Worm (Caenorhabditis elegans) whole organism, young adult: ENCODE measurements around the gene kin-26.

ENCODE experiments used
- F49E8.2 ChIP-seq: sonication (generic microtip); optimal IDR thresholded peaks from 3 replicates; lab custom pipeline; 2017; ENCODE audit warnings: missing genetic modification characterization, mild to moderate bottlenecking, missing compliant biosample characterization, antibody characterized with exemption, moderate library complexity; ENCODE audit not compliant: insufficient read depth
- ZK185.1 ChIP-seq: sonication (generic microtip); optimal IDR thresholded peaks from 2 replicates; lab custom pipeline; 2016; ENCODE audit warnings: mild to moderate bottlenecking, missing genetic modification characterization, missing compliant biosample characterization; ENCODE audit not compliant: poor library complexity, severe bottlenecking
- ets-4 ChIP-seq: fragments of 200-800 bp; sonication (Bioruptor generic); optimal IDR thresholded peaks from 2 replicates; lab custom pipeline; 2018; ENCODE audit warnings: mild to moderate bottlenecking, missing genetic modification characterization, missing compliant biosample characterization
- lag-1 ChIP-seq: fragments of 200-800 bp; sonication (Bioruptor generic); IDR thresholded peaks from 2 replicates; pipeline ENCODE4 v1.3.6; 2022; ENCODE audit warnings: missing genetic modification reagents, missing genetic modification characterization, missing compliant biosample characterization
- nhr-90 ChIP-seq: sonication (generic microtip); optimal IDR thresholded peaks from 2 replicates; lab custom pipeline; 2016; ENCODE audit warnings: missing genotype, mild to moderate bottlenecking, missing genetic modification characterization, missing compliant biosample characterization
- pbrm-1 ChIP-seq: fragments of 200-800 bp; sonication (Bioruptor generic); IDR thresholded peaks from 2 replicates; pipeline ENCODE4 v1.3.6; 2022; ENCODE audit warnings: missing genetic modification reagents, missing genetic modification characterization, missing compliant biosample characterization
- ztf-18 ChIP-seq: sonication (generic microtip); optimal IDR thresholded peaks from 2 replicates; lab custom pipeline; 2016; ENCODE audit warnings: missing genotype, mild to moderate bottlenecking, missing genetic modification characterization, missing compliant biosample characterization
- ztf-3 ChIP-seq: fragments of 200-800 bp; sonication (Bioruptor generic); optimal IDR thresholded peaks from 2 replicates; lab custom pipeline; 2018; ENCODE audit warnings: mild to moderate bottlenecking, missing genetic modification characterization, missing compliant biosample characterization
- ztf-6 ChIP-seq: fragments of 200-800 bp; sonication (Bioruptor generic); IDR thresholded peaks from 2 replicates; pipeline ENCODE4 v1.3.6; 2022; ENCODE audit warnings: missing genetic modification reagents, missing genetic modification characterization, missing compliant biosample characterization

- TF ChIP-seq nhr-90 (tag; lab: Kevin White, UChicago) (no peak), ztf-3 (no peak), lag-1 (GFP tag; lab: Robert Waterston, UW) (no peak), pbrm-1 (GFP tag; lab: Robert Waterston, UW) (no peak), F49E8.2 (tag; lab: Kevin White, UChicago) (no peak), ztf-6 (no peak), ztf-18 (tag; lab: Kevin White, UChicago) (no peak), ZK185.1 (tag; lab: Kevin White, UChicago) (no peak), ets-4 (GFP tag; lab: Kevin White, UChicago) (no peak)
These were observed 46.4 kb upstream of the kin-26 start, which contains the start of the genes xpo-3 and C49H3.3 for ce11 chrIV:7923982-7924480.
